Worm (Caenorhabditis elegans): ENCODE data around the gene fbxb-50.

DNA sequence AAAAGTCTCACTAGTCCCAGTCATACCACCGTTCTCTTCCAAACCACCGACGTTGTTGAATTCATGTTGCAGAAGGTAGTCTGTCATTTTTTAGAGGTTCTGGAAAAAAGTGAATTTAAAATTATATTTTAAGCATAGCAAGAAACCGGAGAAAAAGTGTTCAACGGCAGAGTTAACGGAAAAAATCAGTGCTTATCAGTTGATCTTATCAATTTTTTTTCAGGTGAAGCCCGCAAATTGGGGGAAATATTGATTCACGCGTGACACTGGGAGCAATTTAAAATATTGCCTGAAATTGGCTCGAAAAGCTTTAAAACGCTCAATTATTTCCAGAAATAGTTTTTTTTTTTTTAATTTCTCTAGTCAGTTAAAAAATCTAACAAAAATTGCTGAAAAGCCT, 23.6 kb downstream of the fbxb-50 start, which contains the start of gene math-38:
- TF ChIP-seq sptf-1 (tag; optimal IDR thresholded peaks at IDR 0.05) (no peak), nhr-76 (tag; optimal IDR thresholded peaks at IDR 0.05) (no peak), mep-1 (tag; optimal IDR thresholded peaks at IDR 0.05) (no peak), tbx-8 (GFP tag; optimal IDR thresholded peaks at IDR 0.05) (no peak), lsy-2 (tag; optimal IDR thresholded peaks at IDR 0.05) (no peak), ztf-11 (tag; optimal IDR thresholded peaks at IDR 0.05) (no peak), snpc-4 (tag; optimal IDR thresholded peaks at IDR 0.05) (no peak), ces-1 (GFP tag; optimal IDR thresholded peaks at IDR 0.05) (no peak), cnd-1 (tag; optimal IDR thresholded peaks at IDR 0.05) (no peak), elt-1 (tag; optimal IDR thresholded peaks at IDR 0.05; ENCODE audit: borderline replicate concordance, insufficient read depth) (no peak), flh-1 (GFP tag; optimal IDR thresholded peaks at IDR 0.05) (no peak)

Data from whole organism, mixed stage, embryonic.